Fruit fly (Drosophila melanogaster) whole organism, pupa: ENCODE results near the gene CG32625.

ENCODE experiments used
- CG10348 ChIP-seq: fragments of 200-800 bp; sonication (Bioruptor generic); IDR thresholded peaks from 2 replicates; pipeline ENCODE4 v1.3.6; 2022; ENCODE audit warnings: missing biosample characterization, missing genetic modification characterization
- CG32121 ChIP-seq: fragments of 200-800 bp; sonication (Bioruptor generic); IDR thresholded peaks from 2 replicates; pipeline ENCODE4 v1.3.6; 2022; ENCODE audit warnings: missing biosample characterization, missing genetic modification characterization
- CG9948 ChIP-seq: fragments of 200-800 bp; sonication (Bioruptor generic); optimal IDR thresholded peaks from 2 replicates; lab custom pipeline; 2018; ENCODE audit warnings: missing biosample characterization, mild to moderate bottlenecking, missing genetic modification characterization, moderate library complexity
- fd96Ca ChIP-seq: fragments of 200-800 bp; sonication (Bioruptor generic); IDR thresholded peaks from 3 replicates; pipeline ENCODE4 v1.3.6; 2022; ENCODE audit warnings: missing biosample characterization, missing genetic modification characterization
- gl ChIP-seq: fragments of 200-800 bp; sonication (Bioruptor generic); optimal IDR thresholded peaks from 2 replicates; lab custom pipeline; 2018; ENCODE audit warnings: missing biosample characterization, mild to moderate bottlenecking, missing genetic modification characterization
- rn ChIP-seq: fragments of 200-800 bp; sonication (Bioruptor generic); IDR thresholded peaks from 2 replicates; pipeline ENCODE4 v1.3.6; 2022; ENCODE audit warnings: missing biosample characterization, missing genetic modification characterization

dm6 chrX:13804398-13804797, 47.8 kb upstream of the CG32625 start:
- TF ChIP-seq CG32121 (GFP tag; lab: Robert Waterston, UW): no peak
- TF ChIP-seq fd96Ca (GFP tag; lab: Robert Waterston, UW): no peak
- TF ChIP-seq CG9948 (tag; lab: Kevin White, UChicago): no peak
- TF ChIP-seq rn: no peak
- TF ChIP-seq CG10348 (GFP tag; lab: Robert Waterston, UW): no peak
- no peak for TF ChIP-seq gl (tag; lab: Kevin White, UChicago)
